Worm (Caenorhabditis elegans) whole organism, L4 larva: Measurements from ENCODE around the gene C53A3.3.

Experiments used
- D1046.2 ChIP-seq: fragments of 200-800 bp; sonication (Bioruptor generic); IDR thresholded peaks from 2 replicates; pipeline ENCODE4 v1.3.6; 2022; ENCODE audit warnings: missing genetic modification characterization, missing compliant biosample characterization
- F26F4.8 ChIP-seq: fragments of 200-800 bp; sonication (Bioruptor generic); conservative IDR thresholded peaks from 2 replicates; pipeline ENCODE4 v1.3.6; 2022; ENCODE audit warnings: missing genetic modification characterization, missing compliant biosample characterization
- F49E8.2 ChIP-seq: sonication (generic microtip); optimal IDR thresholded peaks from 2 replicates; lab custom pipeline; 2016; ENCODE audit warnings: missing compliant biosample characterization, mild to moderate bottlenecking, missing genetic modification characterization, borderline replicate concordance
- T20F7.1 ChIP-seq: fragments of 200-800 bp; sonication (Bioruptor generic); optimal IDR thresholded peaks from 2 replicates; lab custom pipeline; 2018; ENCODE audit warnings: mild to moderate bottlenecking, missing genetic modification characterization, missing compliant biosample characterization
- Y75B8A.6 ChIP-seq: fragments of 200-800 bp; sonication (Bioruptor generic); IDR thresholded peaks from 2 replicates; pipeline ENCODE4 v1.3.6; 2022; ENCODE audit warnings: missing genetic modification reagents, missing genetic modification characterization, missing compliant biosample characterization
- aly-2 ChIP-seq: sonication (generic microtip); optimal IDR thresholded peaks from 2 replicates; lab custom pipeline; 2018; ENCODE audit warnings: missing biosample characterization, missing genetic modification characterization
- ama-1 ChIP-seq: fragments of 150-350 bp; optimal IDR thresholded peaks from 2 replicates; lab custom pipeline; 2014; ENCODE audit warnings: inconsistent platforms, mixed read lengths
- arid-1 ChIP-seq: fragments of 200-800 bp; sonication (Bioruptor generic); conservative IDR thresholded peaks from 2 replicates; pipeline ENCODE4 v1.3.6; 2022; ENCODE audit warnings: missing genetic modification reagents, missing genetic modification characterization, missing compliant biosample characterization
- ceh-28 ChIP-seq: fragments of 150-350 bp; optimal IDR thresholded peaks from 2 replicates; lab custom pipeline; 2014; ENCODE audit warnings: missing biosample characterization, missing genetic modification reagents, missing genetic modification characterization
- ceh-82 ChIP-seq: sonication (generic microtip); optimal IDR thresholded peaks from 2 replicates; lab custom pipeline; 2017; ENCODE audit warnings: missing biosample characterization, missing genetic modification characterization
- ces-1 ChIP-seq: fragments of 150-350 bp; sonication (generic microtip); optimal IDR thresholded peaks from 4 replicates; lab custom pipeline; 2014; ENCODE audit warnings: missing biosample characterization, missing genetic modification reagents, missing genetic modification characterization
- ctbp-1 ChIP-seq: fragments of 200-800 bp; sonication (Bioruptor generic); IDR thresholded peaks from 2 replicates; pipeline ENCODE4 v1.3.6; 2022; ENCODE audit warnings: missing genetic modification reagents, missing genetic modification characterization, missing compliant biosample characterization
- daf-8 ChIP-seq: fragments of 200-800 bp; sonication (Bioruptor generic); IDR thresholded peaks from 2 replicates; pipeline ENCODE4 v1.3.6; 2022; ENCODE audit warnings: missing genetic modification characterization, missing compliant biosample characterization
- dmd-8 ChIP-seq: fragments of 200-800 bp; sonication (Bioruptor generic); IDR thresholded peaks from 2 replicates; pipeline ENCODE4 v1.3.6; 2022; ENCODE audit warnings: missing genetic modification characterization, missing compliant biosample characterization
- dmd-9 ChIP-seq: fragments of 200-800 bp; sonication (Bioruptor generic); IDR thresholded peaks from 2 replicates; pipeline ENCODE4 v1.3.6; 2022; ENCODE audit warnings: missing genetic modification reagents, missing genetic modification characterization, missing compliant biosample characterization
- dpl-1 ChIP-seq: fragments of 150-350 bp; optimal IDR thresholded peaks from 2 replicates; lab custom pipeline; 2014; ENCODE audit warnings: missing biosample characterization, missing genetic modification reagents, missing genetic modification characterization
- dve-1 ChIP-seq: sonication (generic microtip); optimal IDR thresholded peaks from 2 replicates; lab custom pipeline; 2017; ENCODE audit warnings: antibody characterized with exemption, mild to moderate bottlenecking, missing genetic modification characterization, missing compliant biosample characterization; ENCODE audit not compliant: insufficient read depth
- fkh-10 ChIP-seq: fragments of 150-350 bp; optimal IDR thresholded peaks from 2 replicates; lab custom pipeline; 2014; ENCODE audit warnings: missing biosample characterization, missing genetic modification reagents, missing genetic modification characterization
- hlh-11 ChIP-seq: fragments of 200-800 bp; sonication (Bioruptor generic); optimal IDR thresholded peaks from 2 replicates; lab custom pipeline; 2018; ENCODE audit warnings: mild to moderate bottlenecking, missing genetic modification characterization, missing compliant biosample characterization
- hlh-30 ChIP-seq: sonication (generic microtip); optimal IDR thresholded peaks from 2 replicates; lab custom pipeline; 2017; ENCODE audit warnings: antibody characterized with exemption, mild to moderate bottlenecking, missing genetic modification characterization, missing compliant biosample characterization; ENCODE audit not compliant: insufficient read depth
- hmg-1.1 ChIP-seq: fragments of 200-800 bp; sonication (Bioruptor generic); IDR thresholded peaks from 2 replicates; pipeline ENCODE4 v1.3.6; 2022; ENCODE audit warnings: missing genetic modification reagents, missing genetic modification characterization, missing compliant biosample characterization
- jun-1 ChIP-seq: fragments of 150-350 bp; optimal IDR thresholded peaks from 2 replicates; lab custom pipeline; 2014; ENCODE audit warnings: missing biosample characterization, missing genetic modification reagents, missing genetic modification characterization
- lim-7 ChIP-seq: fragments of 200-800 bp; sonication (Bioruptor generic); IDR thresholded peaks from 2 replicates; pipeline ENCODE4 v1.3.6; 2022; ENCODE audit warnings: missing genetic modification characterization, missing compliant biosample characterization
- lin-13 ChIP-seq: fragments of 150-350 bp; optimal IDR thresholded peaks from 2 replicates; lab custom pipeline; 2014; ENCODE audit warnings: missing biosample characterization, missing genetic modification reagents, missing genetic modification characterization
- lin-39 ChIP-seq: fragments of 150-350 bp; optimal IDR thresholded peaks from 2 replicates; lab custom pipeline; 2014; ENCODE audit warnings: missing biosample characterization, missing genetic modification reagents, missing genetic modification characterization
- lir-3 ChIP-seq: sonication (generic microtip); optimal IDR thresholded peaks from 2 replicates; lab custom pipeline; 2016; ENCODE audit warnings: mild to moderate bottlenecking, missing genetic modification characterization, missing compliant biosample characterization
- lsy-2 ChIP-seq, 2 experiments: fragments of 150-350 bp in 1 of 2; sonication (generic microtip) in 1 of 2; optimal IDR thresholded peaks; 2 replicates each; lab custom pipeline; 2014 to 2017; ENCODE audit warnings: missing biosample characterization in 2 of 2, missing genetic modification characterization in 2 of 2
- madf-5 ChIP-seq, 2 experiments: fragments of 200-800 bp; sonication (Bioruptor generic); IDR thresholded peaks; 2 replicates each; pipeline ENCODE4 v1.3.6; 2022; ENCODE audit warnings: missing compliant biosample characterization in 2 of 2, missing genetic modification characterization in 2 of 2
- madf-9 ChIP-seq: fragments of 200-800 bp; sonication (Bioruptor generic); conservative IDR thresholded peaks from 2 replicates; pipeline ENCODE4 v1.3.6; 2022; ENCODE audit warnings: missing genetic modification reagents, missing genetic modification characterization, missing compliant biosample characterization
- mdt-29 ChIP-seq: fragments of 200-800 bp; sonication (Bioruptor generic); IDR thresholded peaks from 2 replicates; pipeline ENCODE4 v1.3.6; 2022; ENCODE audit warnings: missing genetic modification reagents, missing genetic modification characterization, missing compliant biosample characterization
- mes-2 ChIP-seq: sonication (generic microtip); optimal IDR thresholded peaks from 2 replicates; lab custom pipeline; 2016; ENCODE audit warnings: missing genotype, mild to moderate bottlenecking, missing genetic modification characterization, missing compliant biosample characterization; ENCODE audit not compliant: poor library complexity, severe bottlenecking
- mxl-3 ChIP-seq: fragments of 200-800 bp; sonication (Bioruptor generic); optimal IDR thresholded peaks from 2 replicates; lab custom pipeline; 2018; ENCODE audit warnings: mild to moderate bottlenecking, missing genetic modification characterization, missing compliant biosample characterization
- nhr-102 ChIP-seq: sonication (generic microtip); optimal IDR thresholded peaks from 2 replicates; lab custom pipeline; 2016; ENCODE audit warnings: mild to moderate bottlenecking, missing genetic modification characterization, moderate library complexity, missing compliant biosample characterization
- nhr-11 ChIP-seq: fragments of 150-350 bp; optimal IDR thresholded peaks from 2 replicates; lab custom pipeline; 2014; ENCODE audit warnings: missing biosample characterization, missing genetic modification characterization
- nhr-111 ChIP-seq: fragments of 200-800 bp; sonication (Bioruptor generic); optimal IDR thresholded peaks from 2 replicates; lab custom pipeline; 2018; ENCODE audit warnings: mild to moderate bottlenecking, missing genetic modification characterization, missing compliant biosample characterization
- nhr-25 ChIP-seq: sonication (generic microtip); optimal IDR thresholded peaks from 2 replicates; lab custom pipeline; 2017; ENCODE audit warnings: missing genetic modification characterization, mild to moderate bottlenecking, missing compliant biosample characterization, antibody characterized with exemption, moderate library complexity, borderline replicate concordance; ENCODE audit not compliant: insufficient read depth
- nhr-48 ChIP-seq: sonication (generic microtip); optimal IDR thresholded peaks from 2 replicates; lab custom pipeline; 2016; ENCODE audit warnings: mild to moderate bottlenecking, missing genetic modification characterization, missing compliant biosample characterization
- nhr-6 ChIP-seq: fragments of 150-350 bp; optimal IDR thresholded peaks from 2 replicates; lab custom pipeline; 2014; ENCODE audit warnings: missing biosample characterization, missing genetic modification characterization
- nhr-77 ChIP-seq: fragments of 150-350 bp; optimal IDR thresholded peaks from 2 replicates; lab custom pipeline; 2014; ENCODE audit warnings: missing biosample characterization, missing genetic modification characterization
- php-3 ChIP-seq: fragments of 200-800 bp; sonication (Bioruptor generic); IDR thresholded peaks from 2 replicates; pipeline ENCODE4 v1.3.6; 2022; ENCODE audit warnings: missing genetic modification reagents, missing genetic modification characterization, missing compliant biosample characterization
- rbr-2 ChIP-seq: sonication (generic microtip); optimal IDR thresholded peaks from 2 replicates; lab custom pipeline; 2016; ENCODE audit warnings: missing genotype, missing genetic modification characterization, missing compliant biosample characterization
- snpc-4 ChIP-seq: fragments of 150-350 bp; optimal IDR thresholded peaks from 2 replicates; lab custom pipeline; 2014; ENCODE audit warnings: missing biosample characterization, missing genetic modification characterization
- spr-1 ChIP-seq: sonication (generic microtip); optimal IDR thresholded peaks from 2 replicates; lab custom pipeline; 2016; ENCODE audit warnings: mild to moderate bottlenecking, missing genetic modification characterization, missing compliant biosample characterization
- tag-97 ChIP-seq: fragments of 200-800 bp; sonication (Bioruptor generic); IDR thresholded peaks from 2 replicates; pipeline ENCODE4 v1.3.6; 2022; ENCODE audit warnings: missing genetic modification characterization, missing compliant biosample characterization
- tra-1 ChIP-seq: fragments of 200-800 bp; sonication (Bioruptor generic); IDR thresholded peaks from 2 replicates; pipeline ENCODE4 v1.3.6; 2022; ENCODE audit warnings: missing genetic modification reagents, missing genetic modification characterization, missing compliant biosample characterization
- unc-39 ChIP-seq: sonication (generic microtip); optimal IDR thresholded peaks from 2 replicates; lab custom pipeline; 2017; ENCODE audit warnings: missing biosample characterization, missing genetic modification characterization
- zfp-2 ChIP-seq: sonication (generic microtip); optimal IDR thresholded peaks from 2 replicates; lab custom pipeline; 2016; ENCODE audit warnings: mild to moderate bottlenecking, missing genetic modification characterization, missing compliant biosample characterization
- zip-11 ChIP-seq: fragments of 200-800 bp; sonication (Bioruptor generic); IDR thresholded peaks from 2 replicates; pipeline ENCODE4 v1.3.6; 2022; ENCODE audit warnings: missing genetic modification characterization, missing compliant biosample characterization
- zip-2 ChIP-seq: fragments of 150-350 bp; optimal IDR thresholded peaks from 2 replicates; lab custom pipeline; 2014; ENCODE audit warnings: missing biosample characterization, missing genetic modification characterization
- ztf-11 ChIP-seq: fragments of 150-350 bp; optimal IDR thresholded peaks from 2 replicates; lab custom pipeline; 2014; ENCODE audit warnings: missing biosample characterization, missing genetic modification characterization

C53A3.3 gene

ce11 chrV:5779984-5780383 lies 23.7 kb downstream of the C53A3.3 start (continued):
- TF ChIP-seq zfp-2 (no peak), hlh-11 (tag; lab: Kevin White, UChicago) (peak; percentile 28), lin-39 (tag; lab: Kevin White, UChicago) (no peak), spr-1 (no peak), mdt-29 (no peak), madf-9 (no peak), nhr-48 (tag; lab: Kevin White, UChicago) (no peak), F49E8.2 (tag; lab: Kevin White, UChicago) (no peak), ama-1 (lab: Kevin White, UChicago) (no peak), unc-39 (tag; lab: Kevin White, UChicago) (no peak), tra-1 (no peak), lim-7 (no peak), ceh-82 (tag; lab: Kevin White, UChicago) (no peak), hlh-30 (peak; percentile 10), mxl-3 (peak; percentile 26), lir-3 (tag; lab: Kevin White, UChicago) (no peak), tag-97 (GFP tag; lab: Robert Waterston, UW) (no peak), nhr-11 (tag; lab: Kevin White, UChicago) (peak; percentile 42), lsy-2 (tag; optimal IDR thresholded peaks at IDR 0.05; lab: Kevin White, UChicago) (peak in 1 of 2 experiments; percentile 18), nhr-25 (no peak), ztf-11 (tag; lab: Kevin White, UChicago) (no peak)

DNA sequence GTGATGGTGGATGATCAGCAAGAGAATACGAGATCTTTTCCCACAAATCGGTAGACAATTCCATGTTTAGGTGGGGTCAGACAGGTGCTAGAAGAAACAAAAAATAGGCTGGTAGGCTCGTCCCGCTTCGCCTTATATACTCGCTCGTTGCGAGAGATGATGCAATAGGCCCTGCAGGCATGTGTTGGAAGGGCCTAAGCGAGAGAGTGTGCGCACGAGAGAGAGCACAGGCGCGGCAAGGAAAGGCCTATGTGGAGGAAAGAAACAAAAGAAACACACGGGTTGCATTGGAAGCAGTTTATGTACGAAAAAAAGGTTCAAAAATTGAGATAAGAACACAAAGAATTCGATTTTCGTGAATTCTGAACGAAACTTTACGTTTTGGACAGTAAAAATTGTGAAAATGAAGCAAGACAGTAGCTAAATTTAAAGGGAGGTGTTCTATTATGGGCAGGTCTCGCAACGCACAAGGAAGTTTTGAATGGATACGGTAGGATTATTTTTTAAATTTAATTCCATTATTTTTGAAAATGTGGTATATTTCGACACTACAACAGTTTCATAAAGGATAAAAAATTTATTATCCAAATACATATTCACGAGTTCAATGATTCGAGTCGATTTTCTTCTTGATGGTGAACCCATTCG lies 24.5 kb downstream of the C53A3.3 start, which contains the start of gene F44E7.5:
Gene F44E7.5, minus strand, starts transcription at position 210 of the 648 bp plus-strand sequence.
- no peak for TF ChIP-seq tag-97 (GFP tag; lab: Robert Waterston, UW)
- TF ChIP-seq F26F4.8 (GFP tag; lab: Robert Waterston, UW), result no peak
- no peak for TF ChIP-seq fkh-10 (GFP tag; lab: Kevin White, UChicago)
- no peak for TF ChIP-seq snpc-4 (tag; lab: Kevin White, UChicago)
- peak; percentile 47 for TF ChIP-seq hmg-1.1 (GFP tag; lab: Robert Waterston, UW)
- TF ChIP-seq dmd-9 (GFP tag; lab: Robert Waterston, UW), result no peak
- no peak for TF ChIP-seq daf-8 (GFP tag; lab: Robert Waterston, UW)
- TF ChIP-seq D1046.2 (GFP tag; lab: Robert Waterston, UW), result no peak
- TF ChIP-seq dve-1, result peak; percentile 95
- no peak for TF ChIP-seq nhr-11 (tag; lab: Kevin White, UChicago)
- TF ChIP-seq nhr-111 (GFP tag; lab: Kevin White, UChicago), result no peak
- no peak for TF ChIP-seq madf-5 (GFP tag; IDR thresholded peaks at IDR 0.05; lab: Robert Waterston, UW)
- TF ChIP-seq rbr-2 (tag; lab: Kevin White, UChicago), result peak; percentile 53
- peak; percentile 35 for TF ChIP-seq nhr-77
- TF ChIP-seq zip-11 (GFP tag; lab: Robert Waterston, UW), result peak; percentile 95
- TF ChIP-seq nhr-25, result no peak
- TF ChIP-seq lin-13, result no peak
- no peak for TF ChIP-seq aly-2 (tag; lab: Kevin White, UChicago)
- TF ChIP-seq hlh-11 (tag; lab: Kevin White, UChicago), result peak; percentile 90
- peak; percentile 45; the same call in 1 of the 2 replicates for TF ChIP-seq php-3 (GFP tag; lab: Robert Waterston, UW)
- TF ChIP-seq dmd-8 (GFP tag; lab: Robert Waterston, UW), result no peak
- peak; percentile 98 for TF ChIP-seq mxl-3
- TF ChIP-seq mes-2 (tag; lab: Kevin White, UChicago), result peak; percentile 76
- TF ChIP-seq nhr-102 (tag; lab: Kevin White, UChicago), result peak; percentile 43
- no peak for TF ChIP-seq nhr-6
- TF ChIP-seq ctbp-1 (GFP tag; lab: Robert Waterston, UW), result no peak
- peak; percentile 41 for TF ChIP-seq dpl-1 (GFP tag; lab: Kevin White, UChicago)
- no peak for TF ChIP-seq Y75B8A.6
- TF ChIP-seq jun-1 (tag; lab: Kevin White, UChicago), result no peak
- TF ChIP-seq tra-1, result no peak
- TF ChIP-seq arid-1 (GFP tag; lab: Robert Waterston, UW), result no peak; the same call in 1 of the 2 replicates
- TF ChIP-seq zip-2 (tag; lab: Kevin White, UChicago), result no peak
- TF ChIP-seq T20F7.1, result peak; percentile 17
- no peak for TF ChIP-seq ces-1 (GFP tag; lab: Kevin White, UChicago)
- no peak for TF ChIP-seq ceh-28
